Worm (Caenorhabditis elegans) whole organism, early embryonic: ENCODE measurements around the gene srsx-36.
"Not testable (repeated sequence)": the region's sequence is repeated elsewhere in the genome, so short reads cannot be mapped to it uniquely, and the experiment has no call there.

Experiments
- B0310.2 ChIP-seq: sonication (generic microtip); optimal IDR thresholded peaks from 2 replicates; lab custom pipeline; 2016; ENCODE audit warnings: mild to moderate bottlenecking, missing genetic modification characterization, missing compliant biosample characterization
- ama-1 ChIP-seq: fragments of 150-350 bp; optimal IDR thresholded peaks from 2 replicates; lab custom pipeline; 2014
- ceh-36 ChIP-seq: sonication (generic microtip); optimal IDR thresholded peaks from 2 replicates; lab custom pipeline; 2016; ENCODE audit warnings: missing genetic modification characterization, inconsistent platforms, missing compliant biosample characterization
- hmg-4 ChIP-seq: fragments of 200-800 bp; sonication (Bioruptor generic); optimal IDR thresholded peaks from 2 replicates; lab custom pipeline; 2018; ENCODE audit warnings: mild to moderate bottlenecking, missing genetic modification characterization, missing compliant biosample characterization
- pes-1 ChIP-seq: fragments of 200-800 bp; sonication (Bioruptor generic); IDR thresholded peaks from 2 replicates; pipeline ENCODE4 v1.3.6; 2022; ENCODE audit warnings: missing genetic modification reagents, missing genetic modification characterization, missing compliant biosample characterization
- scrt-1 ChIP-seq: fragments of 200-800 bp; sonication (Bioruptor generic); IDR thresholded peaks from 2 replicates; pipeline ENCODE4 v1.3.6; 2022; ENCODE audit warnings: missing genetic modification characterization, missing compliant biosample characterization
- sea-1 ChIP-seq: fragments of 200-800 bp; sonication (Bioruptor generic); conservative IDR thresholded peaks from 2 replicates; pipeline ENCODE4 v1.3.6; 2022; ENCODE audit warnings: missing genetic modification characterization, missing compliant biosample characterization
- tbx-11 ChIP-seq: fragments of 200-800 bp; sonication (Bioruptor generic); IDR thresholded peaks from 2 replicates; pipeline ENCODE4 v1.3.6; 2022; ENCODE audit warnings: missing genetic modification characterization, missing compliant biosample characterization
- tra-4 ChIP-seq: sonication (generic microtip); optimal IDR thresholded peaks from 2 replicates; lab custom pipeline; 2017; ENCODE audit warnings: missing genetic modification characterization, missing compliant biosample characterization

DNA sequence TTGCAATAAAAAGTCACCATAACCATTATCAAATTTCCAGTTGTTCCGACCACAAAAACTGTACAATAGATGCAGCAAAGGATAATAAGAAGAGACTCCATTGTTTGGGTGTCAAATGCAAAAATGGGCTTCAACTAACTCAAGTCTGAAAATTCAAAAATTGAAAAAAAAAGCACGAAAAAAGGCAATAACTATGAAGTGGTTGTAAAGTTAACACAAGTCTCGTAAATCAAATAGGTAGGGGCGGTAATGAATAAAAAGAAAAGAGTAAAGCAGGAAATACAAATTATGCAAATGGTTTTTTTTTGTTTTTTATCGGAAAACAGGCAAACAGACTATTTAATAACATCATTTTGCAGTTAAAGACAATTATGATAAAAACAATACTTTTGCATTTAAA, 2.0 kb downstream of the srsx-36 start, which contains the start of gene srsx-38:
- not testable (repeated sequence) for TF ChIP-seq tbx-11 (GFP tag; lab: Robert Waterston, UW); ceh-36 (tag; lab: Kevin White, UChicago); scrt-1 (GFP tag; lab: Robert Waterston, UW); ama-1 (lab: Kevin White, UChicago); pes-1; B0310.2 (tag; lab: Kevin White, UChicago); tra-4; hmg-4; sea-1
